Fruit fly (Drosophila melanogaster): Measurements from ENCODE around the gene Nhe1.

Gene Nhe1

DNA sequence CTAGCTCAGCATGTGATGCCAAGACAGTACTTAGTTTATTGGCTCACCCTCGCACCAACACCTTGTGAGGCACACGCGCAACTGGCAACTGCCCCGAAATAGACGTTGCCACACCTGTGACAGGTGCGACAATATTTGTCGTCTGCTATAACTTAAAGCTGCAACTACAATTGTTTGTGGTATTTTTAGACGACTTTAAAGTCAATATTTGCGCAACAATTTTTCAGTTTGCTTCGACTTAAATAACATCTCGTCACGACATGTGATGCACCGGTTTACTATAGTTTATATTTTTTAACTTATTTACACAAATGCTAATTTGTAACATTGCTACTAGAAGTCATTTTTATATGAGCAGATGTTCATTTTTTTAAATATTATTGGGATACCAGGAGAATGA is 25.3 kb downstream of the Nhe1 start (continued):
- TF ChIP-seq twi (tag; optimal IDR thresholded peaks at IDR 0.05) (no peak), sob (GFP tag; IDR thresholded peaks at IDR 0.05) (peak; percentile 36; the same call in 1 of the 2 replicates), cg (GFP tag; optimal IDR thresholded peaks at IDR 0.05) (no peak), CG6272 (GFP tag; IDR thresholded peaks at IDR 0.05) (no peak), bsh (GFP tag; optimal IDR thresholded peaks at IDR 0.05) (peak in 1 of 2 experiments; percentile 32), CG33557 (GFP tag; optimal IDR thresholded peaks at IDR 0.05) (peak; percentile 26), Lpt (GFP tag; optimal IDR thresholded peaks at IDR 0.05) (no peak), CG11504 (tag; optimal IDR thresholded peaks at IDR 0.05) (peak; percentile 30), Sry-δ (GFP tag; optimal IDR thresholded peaks at IDR 0.05) (no peak), Nf-YC (tag; optimal IDR thresholded peaks at IDR 0.05) (no peak), Ptx1 (GFP tag; IDR thresholded peaks at IDR 0.05) (no peak), tgo (GFP tag; IDR thresholded peaks at IDR 0.05) (no peak), CG1603 (tag; optimal IDR thresholded peaks at IDR 0.05) (peak; percentile 8), sr (GFP tag; IDR thresholded peaks at IDR 0.05) (no peak), crp (GFP tag; optimal IDR thresholded peaks at IDR 0.05) (no peak), gsb-n (tag; optimal IDR thresholded peaks at IDR 0.05) (peak; percentile 11), chn (GFP tag; optimal IDR thresholded peaks at IDR 0.05) (no peak), wdn (GFP tag; IDR thresholded peaks at IDR 0.05) (no peak), insv (GFP tag; optimal IDR thresholded peaks at IDR 0.05) (peak in 1 of 2 experiments; percentile 5), Abd-B (GFP tag; optimal IDR thresholded peaks at IDR 0.05) (no peak), CG43689 (GFP tag; IDR thresholded peaks at IDR 0.05) (no peak), CG9215 (GFP tag; IDR thresholded peaks at IDR 0.05) (no peak), lab (GFP tag; optimal IDR thresholded peaks at IDR 0.05) (peak; percentile 84), CG4282 (GFP tag; optimal IDR thresholded peaks at IDR 0.05) (no peak), CG1602 (GFP tag; optimal IDR thresholded peaks at IDR 0.05) (no peak), seq (GFP tag; IDR thresholded peaks at IDR 0.05) (no peak; the same call in 1 of the 2 replicates), CG2120 (GFP tag; optimal IDR thresholded peaks at IDR 0.05) (no peak), CG6813 (GFP tag; optimal IDR thresholded peaks at IDR 0.05) (peak; percentile 76), CG12155 (GFP tag; optimal IDR thresholded peaks at IDR 0.05) (no peak), CG3281 (GFP tag; optimal IDR thresholded peaks at IDR 0.05) (peak; percentile 63), oc (tag; optimal IDR thresholded peaks at IDR 0.05) (no peak), Adf1 (GFP tag; IDR thresholded peaks at IDR 0.05) (no peak), Six4 (GFP tag; optimal IDR thresholded peaks at IDR 0.05) (no peak), pzg (GFP tag; optimal IDR thresholded peaks at IDR 0.05) (no peak), ftz-f1 (GFP tag; optimal IDR thresholded peaks at IDR 0.05) (no peak), CG18262 (tag; optimal IDR thresholded peaks at IDR 0.05) (peak; percentile 11), Mad (GFP tag; optimal IDR thresholded peaks at IDR 0.05) (no peak), CG31388 (GFP tag; optimal IDR thresholded peaks at IDR 0.05) (no peak), fd102C (GFP tag; optimal IDR thresholded peaks at IDR 0.05) (no peak), zen (tag; optimal IDR thresholded peaks at IDR 0.05) (no peak), CG9817 (tag; optimal IDR thresholded peaks at IDR 0.05) (no peak), CG32532 (GFP tag; IDR thresholded peaks at IDR 0.05) (no peak), crc (GFP tag; optimal IDR thresholded peaks at IDR 0.05) (no peak), CG17361 (GFP tag; IDR thresholded peaks at IDR 0.05) (no peak), zfh2 (GFP tag; optimal IDR thresholded peaks at IDR 0.05) (no peak), mirr (GFP tag; optimal IDR thresholded peaks at IDR 0.05) (peak; percentile 19), NK7.1 (GFP tag; optimal IDR thresholded peaks at IDR 0.05) (no peak), CG30403 (GFP tag; optimal IDR thresholded peaks at IDR 0.05) (no peak), CG3995 (GFP tag; optimal IDR thresholded peaks at IDR 0.05) (no peak), CHES-1-like (GFP tag; optimal IDR thresholded peaks at IDR 0.05) (no peak), dan (GFP tag; IDR thresholded peaks at IDR 0.05) (no peak), nerfin-2 (GFP tag; IDR thresholded peaks at IDR 0.05; ENCODE audit: partially characterized antibody) (no peak)

Data from whole organism, embryonic.